Fruit fly (Drosophila melanogaster): ENCODE measurements around the gene CG31717.

- TF ChIP-seq pad (GFP tag; optimal IDR thresholded peaks at IDR 0.05): no peak
- no peak for TF ChIP-seq CG5204 (GFP tag; optimal IDR thresholded peaks at IDR 0.05)
- TF ChIP-seq cic (GFP tag; optimal IDR thresholded peaks at IDR 0.05): no peak
- no peak for TF ChIP-seq cnc (optimal IDR thresholded peaks at IDR 0.05)
- no peak for TF ChIP-seq toe (GFP tag; optimal IDR thresholded peaks at IDR 0.05)
- peak; percentile 70 for TF ChIP-seq kay (GFP tag; ENCODE audit: borderline replicate concordance)
- TF ChIP-seq Hr96 (GFP tag; optimal IDR thresholded peaks at IDR 0.05): no peak
- TF ChIP-seq Crg-1 (GFP tag; optimal IDR thresholded peaks at IDR 0.05): no peak
- no peak for TF ChIP-seq CG33017 (tag; optimal IDR thresholded peaks at IDR 0.05)
These were observed 26.3 kb downstream of the CG31717 start for dm6 chr2L:10276846-10277245.

Data from whole organism, adult.